Fruit fly (Drosophila melanogaster) whole organism, pupa: ENCODE results near the gene Mlc-c.

ENCODE experiments used
- CG10348 ChIP-seq: fragments of 200-800 bp; sonication (Bioruptor generic); IDR thresholded peaks from 2 replicates; pipeline ENCODE4 v1.3.6; 2022; ENCODE audit warnings: missing biosample characterization, missing genetic modification characterization
- CG12605 ChIP-seq: fragments of 200-800 bp; sonication (Bioruptor generic); IDR thresholded peaks from 2 replicates; pipeline ENCODE4 v1.3.6; 2022; ENCODE audit warnings: missing biosample characterization, missing genetic modification characterization
- CG13204 ChIP-seq: fragments of 200-800 bp; sonication (Bioruptor generic); optimal IDR thresholded peaks from 2 replicates; lab custom pipeline; 2018; ENCODE audit warnings: missing biosample characterization, mild to moderate bottlenecking, missing genetic modification characterization, moderate library complexity
- CG14655 ChIP-seq: fragments of 200-800 bp; sonication (Bioruptor generic); optimal IDR thresholded peaks from 3 replicates; lab custom pipeline; 2017; ENCODE audit warnings: mild to moderate bottlenecking, missing biosample characterization, missing genetic modification reagents, missing genetic modification characterization
- CG15710 ChIP-seq: fragments of 200-800 bp; sonication (Bioruptor generic); optimal IDR thresholded peaks from 2 replicates; lab custom pipeline; 2018; ENCODE audit warnings: missing biosample characterization, mild to moderate bottlenecking, missing genetic modification characterization, moderate library complexity
- CG17806 ChIP-seq: fragments of 200-800 bp; sonication (Bioruptor generic); optimal IDR thresholded peaks from 2 replicates; lab custom pipeline; 2018; ENCODE audit warnings: missing biosample characterization, mild to moderate bottlenecking, missing genetic modification characterization, moderate library complexity
- CG32121 ChIP-seq: fragments of 200-800 bp; sonication (Bioruptor generic); IDR thresholded peaks from 2 replicates; pipeline ENCODE4 v1.3.6; 2022; ENCODE audit warnings: missing biosample characterization, missing genetic modification characterization
- CG34367 ChIP-seq: fragments of 200-800 bp; sonication (Bioruptor generic); optimal IDR thresholded peaks from 2 replicates; lab custom pipeline; 2018; ENCODE audit warnings: missing biosample characterization, mild to moderate bottlenecking, missing genetic modification characterization
- CG4496 ChIP-seq: fragments of 200-800 bp; sonication (Bioruptor generic); IDR thresholded peaks from 3 replicates; pipeline ENCODE4 v1.3.6; 2022; ENCODE audit warnings: missing biosample characterization, missing genetic modification characterization
- CG8159 ChIP-seq: fragments of 200-800 bp; sonication (Bioruptor generic); optimal IDR thresholded peaks from 3 replicates; lab custom pipeline; 2018; ENCODE audit warnings: missing biosample characterization, mild to moderate bottlenecking, missing genetic modification characterization, moderate library complexity
- CG8301 ChIP-seq: fragments of 200-800 bp; sonication (Bioruptor generic); optimal IDR thresholded peaks from 2 replicates; lab custom pipeline; 2018; ENCODE audit warnings: missing biosample characterization, mild to moderate bottlenecking, missing genetic modification characterization
- CG9948 ChIP-seq: fragments of 200-800 bp; sonication (Bioruptor generic); optimal IDR thresholded peaks from 2 replicates; lab custom pipeline; 2018; ENCODE audit warnings: missing biosample characterization, mild to moderate bottlenecking, missing genetic modification characterization, moderate library complexity
- D1 ChIP-seq: fragments of 200-800 bp; sonication (Bioruptor generic); optimal IDR thresholded peaks from 2 replicates; lab custom pipeline; 2018; ENCODE audit warnings: missing biosample characterization, mild to moderate bottlenecking, missing genetic modification characterization, moderate library complexity
- EcR ChIP-seq: fragments of 200-800 bp; sonication (Bioruptor generic); optimal IDR thresholded peaks from 3 replicates; lab custom pipeline; 2019; ENCODE audit warnings: missing biosample characterization, missing genetic modification characterization, mild to moderate bottlenecking, moderate library complexity, missing genetic modification reagents
- Ets98B ChIP-seq: fragments of 200-800 bp; sonication (Bioruptor generic); IDR thresholded peaks from 2 replicates; pipeline ENCODE4 v1.3.6; 2022; ENCODE audit warnings: missing biosample characterization, missing genetic modification characterization
- Pif1A ChIP-seq: fragments of 200-800 bp; sonication (Bioruptor generic); optimal IDR thresholded peaks from 3 replicates; lab custom pipeline; 2016; ENCODE audit warnings: missing biosample characterization, missing genetic modification characterization
- Pif1B ChIP-seq: fragments of 200-800 bp; sonication (Bioruptor generic); optimal IDR thresholded peaks from 3 replicates; lab custom pipeline; 2016; ENCODE audit warnings: missing biosample characterization, missing genetic modification characterization
- Snoo ChIP-seq: fragments of 200-800 bp; sonication (Bioruptor generic); optimal IDR thresholded peaks from 3 replicates; lab custom pipeline; 2017; ENCODE audit warnings: missing biosample characterization, mild to moderate bottlenecking, missing genetic modification characterization, inconsistent platforms
- fd96Ca ChIP-seq: fragments of 200-800 bp; sonication (Bioruptor generic); IDR thresholded peaks from 3 replicates; pipeline ENCODE4 v1.3.6; 2022; ENCODE audit warnings: missing biosample characterization, missing genetic modification characterization
- gl ChIP-seq: fragments of 200-800 bp; sonication (Bioruptor generic); optimal IDR thresholded peaks from 2 replicates; lab custom pipeline; 2018; ENCODE audit warnings: missing biosample characterization, mild to moderate bottlenecking, missing genetic modification characterization
- rn ChIP-seq: fragments of 200-800 bp; sonication (Bioruptor generic); IDR thresholded peaks from 2 replicates; pipeline ENCODE4 v1.3.6; 2022; ENCODE audit warnings: missing biosample characterization, missing genetic modification characterization

Mlc-c gene

dm6 chrX:5637543-5637942 is 15.2 kb upstream of the Mlc-c start:
- no peak for TF ChIP-seq EcR (GFP tag; lab: Kevin White, UChicago)
- TF ChIP-seq CG8301 (tag; lab: Kevin White, UChicago), result no peak
- TF ChIP-seq CG8159 (tag; lab: Kevin White, UChicago), result no peak
- no peak for TF ChIP-seq CG10348 (GFP tag; lab: Robert Waterston, UW)

DNA sequence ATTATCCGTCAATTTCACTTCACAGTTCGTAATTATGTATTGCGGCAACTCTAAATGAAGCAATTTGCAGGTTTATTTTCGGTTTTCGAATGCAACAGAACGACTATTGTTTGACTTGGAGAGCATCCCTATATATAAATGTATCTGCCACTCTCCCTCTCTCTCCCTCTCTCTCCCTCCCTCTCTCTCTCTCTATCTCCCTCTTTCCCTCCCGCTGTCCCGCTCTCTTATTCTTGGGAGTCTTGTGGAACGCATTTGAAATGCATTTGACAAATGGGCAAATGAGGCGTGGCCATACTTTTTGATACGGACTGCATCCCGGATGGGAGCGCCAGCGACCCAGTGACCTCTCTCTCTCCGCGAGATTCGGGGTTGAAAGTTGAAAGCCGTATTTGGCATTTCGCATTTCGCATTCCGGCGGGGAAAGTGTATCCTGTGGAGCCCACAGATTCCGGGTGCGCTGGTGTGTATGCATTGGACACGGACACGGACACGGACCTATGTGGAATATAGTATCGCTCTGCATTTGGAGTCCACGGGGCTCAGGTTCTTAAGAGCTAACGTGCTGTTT is 14.3 kb upstream of the Mlc-c start:
- TF ChIP-seq CG10348 (GFP tag; lab: Robert Waterston, UW), result no peak
- no peak for TF ChIP-seq CG15710 (tag; lab: Kevin White, UChicago)
- no peak for TF ChIP-seq CG4496 (GFP tag; lab: Robert Waterston, UW)
- TF ChIP-seq CG34367, result no peak
- TF ChIP-seq fd96Ca (GFP tag; lab: Robert Waterston, UW), result no peak
- TF ChIP-seq CG8301 (tag; lab: Kevin White, UChicago), result no peak
- TF ChIP-seq CG9948 (tag; lab: Kevin White, UChicago), result no peak
- TF ChIP-seq Snoo (tag; lab: Kevin White, UChicago), result no peak
- no peak for TF ChIP-seq CG8159 (tag; lab: Kevin White, UChicago)
- no peak for TF ChIP-seq CG32121
- no peak for TF ChIP-seq CG13204 (GFP tag; lab: Kevin White, UChicago)
- TF ChIP-seq D1 (tag; lab: Kevin White, UChicago), result no peak
- no peak for TF ChIP-seq Ets98B (GFP tag; lab: Robert Waterston, UW)
- TF ChIP-seq Pif1B, result no peak
- no peak for TF ChIP-seq CG14655 (GFP tag; lab: Kevin White, UChicago)
- TF ChIP-seq rn, result no peak
- TF ChIP-seq gl (tag; lab: Kevin White, UChicago), result no peak
- TF ChIP-seq CG17806 (tag; lab: Kevin White, UChicago), result no peak
- no peak for TF ChIP-seq EcR (GFP tag; lab: Kevin White, UChicago)
- no peak for TF ChIP-seq CG12605

DNA sequence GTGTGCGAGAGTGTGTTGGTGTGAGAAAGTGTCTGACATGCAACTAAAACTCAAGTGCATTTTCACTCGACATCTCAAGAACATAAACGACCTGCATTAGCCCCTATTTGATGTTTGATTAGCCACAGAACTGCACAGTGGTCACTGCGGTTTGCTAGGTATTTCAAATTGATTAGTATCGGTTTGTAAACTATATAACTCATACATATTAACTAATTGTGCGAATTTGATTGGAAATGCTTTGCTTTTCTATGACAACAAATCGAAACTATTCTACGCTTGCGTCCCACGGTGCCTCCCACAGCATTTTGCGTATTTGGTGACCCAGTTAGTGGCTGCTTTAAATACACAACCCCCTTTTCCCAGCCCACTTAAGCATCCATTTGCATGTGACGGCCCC is 12.4 kb upstream of the Mlc-c start:
- TF ChIP-seq CG8159 (tag; lab: Kevin White, UChicago) (no peak), rn (no peak), CG32121 (peak; percentile 50; the same call in 1 of the 2 replicates), Pif1A (GFP tag; lab: Kevin White, UChicago) (no peak), Snoo (tag; lab: Kevin White, UChicago) (no peak), EcR (GFP tag; lab: Kevin White, UChicago) (no peak), CG34367 (no peak), CG4496 (GFP tag; lab: Robert Waterston, UW) (0 out of 3 replicates have a peak, but pooled peaks have one; percentile 48), CG15710 (tag; lab: Kevin White, UChicago) (no peak), CG8301 (tag; lab: Kevin White, UChicago) (no peak), CG10348 (GFP tag; lab: Robert Waterston, UW) (no peak), CG9948 (tag; lab: Kevin White, UChicago) (no peak), CG13204 (GFP tag; lab: Kevin White, UChicago) (no peak), D1 (tag; lab: Kevin White, UChicago) (no peak), gl (tag; lab: Kevin White, UChicago) (no peak), CG17806 (tag; lab: Kevin White, UChicago) (no peak), Pif1B (no peak), CG14655 (GFP tag; lab: Kevin White, UChicago) (no peak), fd96Ca (GFP tag; lab: Robert Waterston, UW) (peak; percentile 68), CG12605 (no peak), Ets98B (GFP tag; lab: Robert Waterston, UW) (peak; percentile 40)

DNA sequence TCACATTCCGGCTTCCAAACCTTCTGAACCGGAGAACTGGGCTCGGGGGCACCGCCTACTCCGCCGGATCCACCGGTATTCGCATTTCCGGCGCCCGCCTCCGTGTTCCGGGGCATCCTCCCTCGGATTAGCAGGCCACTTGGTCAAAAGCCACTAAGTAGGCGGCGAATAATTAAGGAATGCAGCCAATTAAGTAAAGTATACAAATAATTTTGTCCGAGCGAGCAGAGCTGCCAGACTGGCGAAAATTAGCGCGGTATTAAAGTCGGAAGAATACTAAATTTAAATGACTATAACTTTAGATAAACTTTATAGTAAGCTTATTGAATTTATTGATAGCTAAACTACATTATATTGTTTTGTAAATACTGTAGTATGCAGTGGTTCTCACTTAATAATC is 3.8 kb downstream of the Mlc-c start, which contains the start of gene RhoGAP5A:
Gene RhoGAP5A, minus strand, starts transcription at position 245 of the 400 bp plus-strand sequence.
- no peak for TF ChIP-seq D1 (tag; lab: Kevin White, UChicago)
- TF ChIP-seq CG15710 (tag; lab: Kevin White, UChicago), result no peak
- no peak for TF ChIP-seq CG12605
- TF ChIP-seq Pif1B, result no peak
- no peak for TF ChIP-seq CG10348 (GFP tag; lab: Robert Waterston, UW)
- no peak for TF ChIP-seq CG8301 (tag; lab: Kevin White, UChicago)
- no peak for TF ChIP-seq CG17806 (tag; lab: Kevin White, UChicago)
- no peak for TF ChIP-seq CG13204 (GFP tag; lab: Kevin White, UChicago)
- no peak for TF ChIP-seq Snoo (tag; lab: Kevin White, UChicago)
- no peak for TF ChIP-seq gl (tag; lab: Kevin White, UChicago)
- no peak for TF ChIP-seq CG8159 (tag; lab: Kevin White, UChicago)

- no peak for TF ChIP-seq CG17806 (tag; lab: Kevin White, UChicago)
- no peak for TF ChIP-seq CG8159 (tag; lab: Kevin White, UChicago)
- no peak for TF ChIP-seq CG8301 (tag; lab: Kevin White, UChicago)
- no peak for TF ChIP-seq CG14655 (GFP tag; lab: Kevin White, UChicago)
- TF ChIP-seq CG32121, result no peak
- TF ChIP-seq D1 (tag; lab: Kevin White, UChicago), result no peak
- TF ChIP-seq CG4496 (GFP tag; lab: Robert Waterston, UW), result no peak
- TF ChIP-seq CG12605, result no peak
- TF ChIP-seq rn, result no peak
These were observed 6.1 kb downstream of the Mlc-c start, which contains the start of gene CG34434 for dm6 chrX:5616270-5616669. Gene CG34434, minus strand, starts transcription at chrX:5616370.

DNA sequence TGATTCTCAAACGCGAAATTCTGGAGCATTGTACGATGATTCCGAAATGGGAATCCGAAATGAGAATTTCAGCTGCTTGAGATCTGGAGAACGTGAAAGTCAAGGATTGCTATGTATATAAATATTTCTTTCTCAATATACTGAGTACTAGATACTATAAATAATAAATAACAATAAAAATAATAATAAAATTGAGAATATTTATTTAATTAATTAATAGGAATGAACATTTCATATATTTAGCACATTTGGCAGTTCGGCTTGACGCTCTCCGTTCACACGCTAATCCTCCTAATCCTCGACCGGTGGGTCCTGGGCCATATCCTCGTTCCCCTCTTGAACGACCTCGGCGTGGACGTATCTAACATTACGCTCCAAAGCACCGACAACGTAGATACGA is 8.0 kb downstream of the Mlc-c start, which contains the start of gene CG34435:
Gene CG34435, minus strand, starts transcription at position 101 of the 400 bp plus-strand sequence.
- TF ChIP-seq CG17806 (tag; lab: Kevin White, UChicago) (no peak), Ets98B (GFP tag; lab: Robert Waterston, UW) (no peak), CG32121 (no peak), D1 (tag; lab: Kevin White, UChicago) (no peak), Pif1B (no peak), CG8159 (tag; lab: Kevin White, UChicago) (no peak), fd96Ca (GFP tag; lab: Robert Waterston, UW) (no peak), Snoo (tag; lab: Kevin White, UChicago) (no peak), rn (no peak), CG34367 (no peak), CG13204 (GFP tag; lab: Kevin White, UChicago) (no peak), EcR (GFP tag; lab: Kevin White, UChicago) (no peak), CG15710 (tag; lab: Kevin White, UChicago) (no peak), CG8301 (tag; lab: Kevin White, UChicago) (no peak), Pif1A (GFP tag; lab: Kevin White, UChicago) (no peak), CG4496 (GFP tag; lab: Robert Waterston, UW) (no peak), CG12605 (no peak)
- TF ChIP-seq, all 21 proteins: peak for 0
